Worm (Caenorhabditis elegans): ENCODE results near the gene srbc-55.

ce11 chrV:15865839-15866238 lies 36.0 kb upstream of the srbc-55 start, which contains the start of gene srh-293:
- TF ChIP-seq ama-1 (optimal IDR thresholded peaks at IDR 0.05) (no peak), nhr-48 (tag; optimal IDR thresholded peaks at IDR 0.05) (no peak), snpc-4 (tag; optimal IDR thresholded peaks at IDR 0.05) (no peak)

Data from whole organism, L4 larva.